Worm (Caenorhabditis elegans): ENCODE measurements around the gene H20E11.3.

DNA sequence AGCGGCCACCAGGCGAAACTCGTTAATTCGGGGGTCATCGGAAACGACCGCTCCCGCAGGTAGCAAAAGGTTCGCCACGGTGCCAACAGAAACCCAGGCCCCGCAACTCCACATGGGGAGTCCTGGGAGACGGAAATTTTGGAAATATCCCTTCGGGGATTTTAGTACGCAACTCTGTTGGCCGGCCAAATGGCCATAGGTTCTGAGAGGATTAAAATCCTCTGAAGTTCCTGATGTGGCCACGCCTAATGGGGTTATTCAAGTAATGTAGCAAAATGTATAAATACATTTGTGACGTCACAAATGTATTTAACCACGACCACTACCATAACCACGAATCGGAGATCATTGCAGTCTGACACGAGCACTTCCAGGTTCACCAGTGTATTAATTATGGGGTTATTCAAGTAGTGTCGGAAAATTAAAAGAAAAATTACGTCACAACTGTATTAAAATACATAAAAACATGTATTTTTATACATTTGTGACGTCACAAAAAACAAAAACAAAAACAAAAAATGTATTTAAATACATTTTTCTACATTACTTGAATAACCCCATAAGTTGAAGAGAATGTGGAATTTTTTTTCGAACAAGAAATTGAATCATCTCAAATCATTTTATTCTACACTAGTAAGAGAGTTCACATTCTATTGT is 31.2 kb upstream of the H20E11.3 start:
- TF ChIP-seq blmp-1 (tag; optimal IDR thresholded peaks at IDR 0.05): no peak
- TF ChIP-seq nhr-76 (tag; optimal IDR thresholded peaks at IDR 0.05): no peak
- TF ChIP-seq unc-62 (GFP tag; optimal IDR thresholded peaks at IDR 0.05): no peak
- TF ChIP-seq ztf-11 (tag; optimal IDR thresholded peaks at IDR 0.05): no peak
- TF ChIP-seq elt-3 (tag; optimal IDR thresholded peaks at IDR 0.05): no peak
- no peak for TF ChIP-seq snpc-4 (tag; optimal IDR thresholded peaks at IDR 0.05)
- TF ChIP-seq lsy-2 (tag; optimal IDR thresholded peaks at IDR 0.05): no peak
- TF ChIP-seq pha-4 (tag; optimal IDR thresholded peaks at IDR 0.05): no peak

Measured in whole organism, mixed stage, embryonic.